Fruit fly (Drosophila melanogaster): ENCODE results near the gene Mur29B.

Mur29B gene

DNA sequence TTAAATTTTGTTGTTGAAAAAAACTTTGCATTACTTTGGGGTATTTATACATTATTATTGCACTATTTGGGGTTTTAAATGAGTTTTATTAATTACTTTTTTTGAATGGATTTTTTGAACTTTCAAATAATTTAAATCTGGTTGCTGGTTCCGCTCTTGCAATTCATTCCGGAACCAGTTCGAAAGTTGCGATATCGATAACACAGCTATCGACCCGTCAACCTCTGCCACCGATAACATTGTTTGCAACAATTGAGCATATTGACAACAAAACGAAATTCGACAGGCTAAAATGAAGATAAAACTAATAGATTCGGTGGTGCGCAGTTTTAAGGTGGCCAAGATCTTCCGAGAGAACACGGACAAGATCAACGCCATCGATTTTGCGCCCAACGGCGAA lies 22.2 kb downstream of the Mur29B start, which contains the start of gene Wdr82 (continued):
- TF ChIP-seq dysf (GFP tag; IDR thresholded peaks at IDR 0.05) (no peak), seq (GFP tag; IDR thresholded peaks at IDR 0.05) (no peak), CG4617 (GFP tag; optimal IDR thresholded peaks at IDR 0.05; ENCODE audit: borderline replicate concordance) (peak; percentile 6), sna (GFP tag; IDR thresholded peaks at IDR 0.05; ENCODE audit: partially characterized antibody) (peak; percentile 73), twi (tag; optimal IDR thresholded peaks at IDR 0.05) (no peak), eyg (GFP tag; optimal IDR thresholded peaks at IDR 0.05) (no peak), bigmax (GFP tag; optimal IDR thresholded peaks at IDR 0.05) (no peak), lilli (GFP tag; optimal IDR thresholded peaks at IDR 0.05) (no peak), CG18599 (GFP tag; optimal IDR thresholded peaks at IDR 0.05) (no peak), trem (tag; optimal IDR thresholded peaks at IDR 0.05) (peak; percentile 42), chinmo (GFP tag; IDR thresholded peaks at IDR 0.05; ENCODE audit: partially characterized antibody) (peak; percentile 83), crp (GFP tag; optimal IDR thresholded peaks at IDR 0.05) (peak in 1 of 2 experiments; percentile 8), Opbp (GFP tag; IDR thresholded peaks at IDR 0.05; ENCODE audit: partially characterized antibody) (peak; percentile 71; the same call in 2 of the 3 replicates), CG7963 (GFP tag; IDR thresholded peaks at IDR 0.05; ENCODE audit: partially characterized antibody) (peak; percentile 70; the same call in 1 of the 3 replicates), Dfd (GFP tag; optimal IDR thresholded peaks at IDR 0.05) (no peak), CG8290 (GFP tag; optimal IDR thresholded peaks at IDR 0.05) (no peak), CG8290 (tag; optimal IDR thresholded peaks at IDR 0.05) (peak in 1 of 2 experiments; percentile 10), Trl (optimal IDR thresholded peaks at IDR 0.05) (no peak), Trl (GFP tag; optimal IDR thresholded peaks at IDR 0.05) (no peak), Scr (GFP tag; IDR thresholded peaks at IDR 0.05; ENCODE audit: partially characterized antibody) (peak; percentile 75), CG34224 (GFP tag; IDR thresholded peaks at IDR 0.05; ENCODE audit: partially characterized antibody) (peak; percentile 93), CG10959 (GFP tag; IDR thresholded peaks at IDR 0.05) (no peak), CG18476 (GFP tag; optimal IDR thresholded peaks at IDR 0.05) (no peak), chif (GFP tag; optimal IDR thresholded peaks at IDR 0.05) (no peak), CG11723 (GFP tag; optimal IDR thresholded peaks at IDR 0.05) (no peak), CG1024 (GFP tag; IDR thresholded peaks at IDR 0.05) (no peak), CG4707 (GFP tag; optimal IDR thresholded peaks at IDR 0.05) (no peak), CG9437 (GFP tag; optimal IDR thresholded peaks at IDR 0.05) (no peak), dimm (GFP tag; IDR thresholded peaks at IDR 0.05) (no peak), Doc2 (GFP tag; IDR thresholded peaks at IDR 0.05) (no peak), CG6254 (GFP tag; optimal IDR thresholded peaks at IDR 0.05) (no peak), Stat92E (GFP tag; optimal IDR thresholded peaks at IDR 0.05) (no peak), CG16813 (GFP tag; IDR thresholded peaks at IDR 0.05; ENCODE audit: partially characterized antibody) (peak; percentile 69), NFAT (GFP tag; IDR thresholded peaks at IDR 0.05) (no peak), vfl (GFP tag; optimal IDR thresholded peaks at IDR 0.05) (no peak), ham (GFP tag; IDR thresholded peaks at IDR 0.05) (no peak), slp2 (GFP tag; optimal IDR thresholded peaks at IDR 0.05) (no peak), CG9817 (tag; optimal IDR thresholded peaks at IDR 0.05) (no peak), trh (GFP tag; optimal IDR thresholded peaks at IDR 0.05) (no peak), tna (GFP tag; IDR thresholded peaks at IDR 0.05; ENCODE audit: partially characterized antibody) (peak; percentile 83), CG7839 (tag; optimal IDR thresholded peaks at IDR 0.05) (no peak), CG33557 (GFP tag; optimal IDR thresholded peaks at IDR 0.05) (no peak), zf30C (GFP tag; optimal IDR thresholded peaks at IDR 0.05) (no peak), NfI (GFP tag; optimal IDR thresholded peaks at IDR 0.05) (no peak), lbe (GFP tag; optimal IDR thresholded peaks at IDR 0.05) (no peak), CG1603 (tag; optimal IDR thresholded peaks at IDR 0.05) (peak; percentile 44), pros (GFP tag; optimal IDR thresholded peaks at IDR 0.05) (no peak), CG15696 (tag; optimal IDR thresholded peaks at IDR 0.05) (no peak), CG15011 (GFP tag; optimal IDR thresholded peaks at IDR 0.05) (no peak), ranshi (GFP tag; IDR thresholded peaks at IDR 0.05) (no peak)
